Fruit fly (Drosophila melanogaster) whole organism, embryonic: ENCODE results near the gene ppk23.

Experiments used
- Aef1 ChIP-seq: fragments of 200-800 bp; sonication (Bioruptor generic); IDR thresholded peaks from 3 replicates; pipeline ENCODE4 v1.3.6; 2022; ENCODE audit warnings: missing biosample characterization, missing genetic modification characterization
- CG10366 ChIP-seq: fragments of 200-800 bp; sonication (Bioruptor generic); IDR thresholded peaks from 2 replicates; pipeline ENCODE4 v1.3.6; 2022; ENCODE audit warnings: missing biosample characterization, missing genetic modification characterization
- CG11085 ChIP-seq: fragments of 200-800 bp; sonication (Bioruptor generic); IDR thresholded peaks from 2 replicates; pipeline ENCODE4 v1.3.6; 2022; ENCODE audit warnings: missing biosample characterization, missing genetic modification characterization
- CG11398 ChIP-seq: fragments of 200-800 bp; sonication (Bioruptor generic); optimal IDR thresholded peaks from 2 replicates; lab custom pipeline; 2016; ENCODE audit warnings: missing biosample characterization, missing genetic modification characterization
- CG11504 ChIP-seq: fragments of 200-800 bp; sonication (Bioruptor generic); optimal IDR thresholded peaks from 3 replicates; lab custom pipeline; 2019; ENCODE audit warnings: missing biosample characterization, mild to moderate bottlenecking, missing genetic modification characterization, moderate library complexity
- CG11696 ChIP-seq: fragments of 200-800 bp; sonication (Bioruptor generic); IDR thresholded peaks from 2 replicates; pipeline ENCODE4 v1.3.6; 2022; ENCODE audit warnings: missing biosample characterization, missing genetic modification characterization
- CG12391 ChIP-seq: fragments of 200-800 bp; sonication (Bioruptor generic); optimal IDR thresholded peaks from 3 replicates; lab custom pipeline; 2018; ENCODE audit warnings: missing biosample characterization, mild to moderate bottlenecking, missing genetic modification characterization, moderate library complexity
- CG15073 ChIP-seq: fragments of 200-800 bp; sonication (Bioruptor generic); optimal IDR thresholded peaks from 2 replicates; lab custom pipeline; 2016; ENCODE audit warnings: missing biosample characterization, missing genetic modification characterization
- CG17186 ChIP-seq: fragments of 200-800 bp; sonication (Bioruptor generic); optimal IDR thresholded peaks from 3 replicates; lab custom pipeline; 2017; ENCODE audit warnings: missing biosample characterization, missing genetic modification reagents, missing genetic modification characterization
- CG17802 ChIP-seq: fragments of 200-800 bp; sonication (Bioruptor generic); optimal IDR thresholded peaks from 2 replicates; lab custom pipeline; 2018; ENCODE audit warnings: missing biosample characterization, mild to moderate bottlenecking, missing genetic modification characterization, moderate library complexity
- CG2712 ChIP-seq: fragments of 200-800 bp; optimal IDR thresholded peaks from 3 replicates; lab custom pipeline; 2019; ENCODE audit warnings: missing biosample characterization, mild to moderate bottlenecking, missing genetic modification characterization, moderate library complexity
- CG2875 ChIP-seq: fragments of 200-800 bp; sonication (Bioruptor generic); optimal IDR thresholded peaks from 2 replicates; lab custom pipeline; 2017; ENCODE audit warnings: missing biosample characterization, mild to moderate bottlenecking, missing genetic modification characterization, missing genetic modification reagents
- CG5953 ChIP-seq: fragments of 200-800 bp; sonication (Bioruptor generic); IDR thresholded peaks from 2 replicates; pipeline ENCODE4 v1.3.6; 2022; ENCODE audit warnings: missing biosample characterization, missing genetic modification characterization
- CG7556 ChIP-seq: fragments of 200-800 bp; sonication (Bioruptor generic); optimal IDR thresholded peaks from 2 replicates; lab custom pipeline; 2017; ENCODE audit warnings: missing biosample characterization, mild to moderate bottlenecking, missing genetic modification characterization
- CG9215 ChIP-seq: fragments of 200-800 bp; sonication (Bioruptor generic); IDR thresholded peaks from 2 replicates; pipeline ENCODE4 v1.3.6; 2022; ENCODE audit warnings: missing biosample characterization, missing genetic modification characterization
- CG9727 ChIP-seq: fragments of 200-800 bp; sonication (Bioruptor generic); optimal IDR thresholded peaks from 3 replicates; lab custom pipeline; 2017; ENCODE audit warnings: missing biosample characterization, mild to moderate bottlenecking, missing genetic modification characterization
- D ChIP-seq, 2 experiments: fragments of 200-800 bp in 1 of 2; fragments of >200 bp in 1 of 2; sonication (Bioruptor generic) in 1 of 2; optimal IDR thresholded peaks; 2 replicates in 1 of 2; 3 replicates in 1 of 2; lab custom pipeline; 2017; ENCODE audit warnings: mild to moderate bottlenecking in 1 of 2, missing biosample characterization in 1 of 2, missing genetic modification characterization in 1 of 2, missing genetic modification reagents in 1 of 2
- Ets65A ChIP-seq: fragments of 200-800 bp; sonication (Bioruptor generic); peaks from one replicate; lab custom pipeline; 2016; ENCODE audit warnings: missing biosample characterization, missing genetic modification characterization
- GATAe ChIP-seq: fragments of 200-800 bp; sonication (Bioruptor generic); conservative IDR thresholded peaks from 2 replicates; pipeline ENCODE4 v1.3.6; 2022; ENCODE audit warnings: missing biosample characterization, missing genetic modification characterization
- HLH54F ChIP-seq: fragments of 200-800 bp; sonication (Bioruptor generic); optimal IDR thresholded peaks from 3 replicates; lab custom pipeline; 2016; ENCODE audit warnings: missing biosample characterization, missing genetic modification characterization
- Med ChIP-seq: fragments of 200-800 bp; sonication (Bioruptor generic); peaks from one replicate; lab custom pipeline; 2016; ENCODE audit warnings: missing biosample characterization, missing genetic modification characterization, mild to moderate bottlenecking, inconsistent platforms, moderate library complexity
- Mes4 ChIP-seq: fragments of 200-800 bp; sonication (Bioruptor generic); optimal IDR thresholded peaks from 2 replicates; lab custom pipeline; 2016; ENCODE audit warnings: missing biosample characterization, missing genetic modification characterization
- Nf-YB ChIP-seq: fragments of 200-800 bp; sonication (Bioruptor generic); optimal IDR thresholded peaks from 3 replicates; lab custom pipeline; 2019; ENCODE audit warnings: missing biosample characterization, mild to moderate bottlenecking, missing genetic modification characterization, moderate library complexity
- Nf-YC ChIP-seq: fragments of 200-800 bp; optimal IDR thresholded peaks from 3 replicates; lab custom pipeline; 2019; ENCODE audit warnings: missing biosample characterization, mild to moderate bottlenecking, missing genetic modification characterization, moderate library complexity
- NfI ChIP-seq: fragments of 200-800 bp; sonication (Bioruptor generic); optimal IDR thresholded peaks from 3 replicates; lab custom pipeline; 2018; ENCODE audit warnings: missing biosample characterization, mild to moderate bottlenecking, missing genetic modification characterization, moderate library complexity
- Oli ChIP-seq: fragments of 200-800 bp; sonication (Bioruptor generic); optimal IDR thresholded peaks from 2 replicates; lab custom pipeline; 2018; ENCODE audit warnings: missing biosample characterization, mild to moderate bottlenecking, missing genetic modification characterization, moderate library complexity
- Usf ChIP-seq: fragments of 200-800 bp; sonication (Bioruptor generic); optimal IDR thresholded peaks from 2 replicates; lab custom pipeline; 2017; ENCODE audit warnings: missing genotype, missing biosample characterization, missing genetic modification characterization
- ash1 ChIP-seq: fragments of 200-800 bp; sonication (Bioruptor generic); optimal IDR thresholded peaks from 2 replicates; lab custom pipeline; 2018; ENCODE audit warnings: missing biosample characterization, mild to moderate bottlenecking, missing genetic modification characterization
- cg ChIP-seq: fragments of 200-800 bp; sonication (Bioruptor generic); optimal IDR thresholded peaks from 3 replicates; lab custom pipeline; 2019; ENCODE audit warnings: missing biosample characterization, mild to moderate bottlenecking, missing genetic modification characterization, moderate library complexity
- dmrt11E ChIP-seq: fragments of 200-800 bp; sonication (Bioruptor generic); optimal IDR thresholded peaks from 3 replicates; lab custom pipeline; 2018; ENCODE audit warnings: missing biosample characterization, mild to moderate bottlenecking, missing genetic modification characterization, moderate library complexity
- exex ChIP-seq: fragments of 200-800 bp; sonication (Bioruptor generic); optimal IDR thresholded peaks from 4 replicates; lab custom pipeline; 2018; ENCODE audit warnings: missing biosample characterization, mild to moderate bottlenecking, missing genetic modification characterization, moderate library complexity
- gem ChIP-seq: fragments of 200-800 bp; sonication (Bioruptor generic); optimal IDR thresholded peaks from 2 replicates; lab custom pipeline; 2019; ENCODE audit warnings: missing biosample characterization, mild to moderate bottlenecking, missing genetic modification characterization, moderate library complexity
- grn ChIP-seq: fragments of 200-800 bp; sonication (Bioruptor generic); optimal IDR thresholded peaks from 3 replicates; lab custom pipeline; 2017; ENCODE audit warnings: missing biosample characterization, missing genetic modification characterization
- jigr1 ChIP-seq: fragments of 200-800 bp; sonication (Bioruptor generic); IDR thresholded peaks from 3 replicates; pipeline ENCODE4 v1.3.6; 2022; ENCODE audit warnings: missing biosample characterization, missing genetic modification characterization
- mirr ChIP-seq: fragments of 200-800 bp; sonication (Bioruptor generic); optimal IDR thresholded peaks from 3 replicates; lab custom pipeline; 2018; ENCODE audit warnings: missing biosample characterization, mild to moderate bottlenecking, missing genetic modification characterization
- nmo ChIP-seq: fragments of 200-800 bp; sonication (Bioruptor generic); optimal IDR thresholded peaks from 2 replicates; lab custom pipeline; 2018; ENCODE audit warnings: missing biosample characterization, mild to moderate bottlenecking, missing genetic modification characterization, moderate library complexity
- pita ChIP-seq: fragments of 200-800 bp; sonication (Bioruptor generic); optimal IDR thresholded peaks from 2 replicates; lab custom pipeline; 2017; ENCODE audit warnings: missing biosample characterization, mild to moderate bottlenecking, missing genetic modification characterization
- pnt ChIP-seq: fragments of 200-800 bp; sonication (Bioruptor generic); optimal IDR thresholded peaks from 3 replicates; lab custom pipeline; 2016; ENCODE audit warnings: missing biosample characterization, missing genetic modification characterization
- pum ChIP-seq: fragments of 200-800 bp; sonication (Bioruptor generic); optimal IDR thresholded peaks from 2 replicates; lab custom pipeline; 2016; ENCODE audit warnings: missing biosample characterization, missing genetic modification characterization
- row ChIP-seq: fragments of 200-800 bp; sonication (Bioruptor generic); IDR thresholded peaks from 3 replicates; pipeline ENCODE4 v1.3.6; 2022; ENCODE audit warnings: missing biosample characterization, missing genetic modification characterization
- slp2 ChIP-seq: fragments of 200-800 bp; sonication (Bioruptor generic); optimal IDR thresholded peaks from 2 replicates; lab custom pipeline; 2016; ENCODE audit warnings: missing biosample characterization, missing genetic modification characterization
- trem ChIP-seq: fragments of 200-800 bp; optimal IDR thresholded peaks from 3 replicates; lab custom pipeline; 2019; ENCODE audit warnings: missing biosample characterization, mild to moderate bottlenecking, missing genetic modification characterization, moderate library complexity
- zen ChIP-seq: fragments of 200-800 bp; sonication (Bioruptor generic); optimal IDR thresholded peaks from 3 replicates; lab custom pipeline; 2018; ENCODE audit warnings: missing biosample characterization, mild to moderate bottlenecking, missing genetic modification characterization, moderate library complexity

Gene ppk23

DNA sequence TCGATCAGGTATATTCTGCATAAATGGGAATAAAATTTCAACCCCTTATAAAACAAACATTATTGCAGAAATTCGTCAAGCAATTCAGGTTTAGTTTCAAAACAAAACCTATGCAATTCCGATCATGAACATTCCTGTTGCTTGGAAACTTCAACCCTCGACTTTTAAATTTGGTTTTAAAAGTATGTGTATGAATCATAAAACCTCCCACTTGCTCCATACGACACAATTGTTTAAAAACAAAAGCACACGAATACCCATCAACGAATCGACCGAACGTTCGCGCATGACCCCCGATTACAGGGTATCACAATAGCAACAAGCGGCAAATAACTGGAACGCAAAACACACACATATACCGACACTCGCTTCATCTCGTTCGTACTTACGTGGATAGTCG lies 9.1 kb upstream of the ppk23 start (continued):
- peak; percentile 16; the same call in 1 of the 2 replicates for TF ChIP-seq CG10366 (GFP tag; lab: Robert Waterston, UW)
- TF ChIP-seq pita (GFP tag; lab: Kevin White, UChicago) = no peak
- peak; percentile 25 for TF ChIP-seq nmo
- TF ChIP-seq CG12391 = peak; percentile 30
- TF ChIP-seq CG7556 (GFP tag; lab: Kevin White, UChicago) = peak; percentile 3
- peak; percentile 48 for TF ChIP-seq CG11504 (tag; lab: Kevin White, UChicago)
- TF ChIP-seq, all 482 proteins: peak for 94

DNA sequence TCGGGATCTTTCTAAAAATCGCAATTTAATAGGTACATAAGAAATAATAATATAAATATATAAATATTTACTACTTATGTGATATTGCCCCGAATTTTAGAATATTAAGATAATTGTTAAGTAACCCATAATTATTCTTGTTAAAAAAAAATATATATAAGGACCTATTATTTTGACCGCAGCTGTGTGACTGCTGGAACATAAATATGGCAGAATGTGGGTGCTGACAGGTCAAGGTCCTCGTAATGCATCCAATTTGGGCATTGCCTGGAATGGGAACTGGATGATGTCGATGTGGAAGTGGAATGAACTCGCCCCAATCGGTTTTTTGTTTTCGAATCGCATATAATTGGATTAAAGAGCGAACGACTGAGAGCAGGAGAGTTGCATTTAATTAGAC lies 8.3 kb upstream of the ppk23 start:
- no peak for TF ChIP-seq Oli (tag; lab: Kevin White, UChicago)
- peak; percentile 8 for TF ChIP-seq CG2712
- no peak for TF ChIP-seq Usf (GFP tag; lab: Kevin White, UChicago)
- TF ChIP-seq CG15073 (GFP tag; lab: Kevin White, UChicago) = no peak
- no peak for TF ChIP-seq jigr1 (GFP tag; lab: Robert Waterston, UW)
- no peak for TF ChIP-seq CG11398
- no peak for TF ChIP-seq Aef1 (GFP tag; lab: Robert Waterston, UW)
- TF ChIP-seq CG9727 = no peak
- no peak for TF ChIP-seq CG2875 (GFP tag; lab: Kevin White, UChicago)
- TF ChIP-seq CG5953 = no peak
- TF ChIP-seq zen (tag; lab: Kevin White, UChicago) = no peak
- no peak for TF ChIP-seq dmrt11E (tag; lab: Kevin White, UChicago)
- TF ChIP-seq Med (GFP tag; lab: Kevin White, UChicago) = no peak
- TF ChIP-seq NfI (GFP tag; lab: Kevin White, UChicago) = no peak
- no peak for TF ChIP-seq CG12391
- TF ChIP-seq pnt (GFP tag; lab: Kevin White, UChicago) = no peak
- TF ChIP-seq D (optimal IDR thresholded peaks at IDR 0.05; lab: Kevin White, UChicago) = no peak
- no peak for TF ChIP-seq D (GFP tag; optimal IDR thresholded peaks at IDR 0.05; lab: Kevin White, UChicago)
- TF ChIP-seq CG11696 (GFP tag; lab: Robert Waterston, UW) = peak; percentile 57
- TF ChIP-seq CG17802 (tag; lab: Kevin White, UChicago) = no peak
- no peak for TF ChIP-seq Mes4 (GFP tag; lab: Kevin White, UChicago)
- no peak for TF ChIP-seq ash1 (GFP tag; lab: Kevin White, UChicago)
- TF ChIP-seq gem (tag; lab: Kevin White, UChicago) = peak; percentile 6
- TF ChIP-seq trem (tag; lab: Kevin White, UChicago) = no peak

DNA sequence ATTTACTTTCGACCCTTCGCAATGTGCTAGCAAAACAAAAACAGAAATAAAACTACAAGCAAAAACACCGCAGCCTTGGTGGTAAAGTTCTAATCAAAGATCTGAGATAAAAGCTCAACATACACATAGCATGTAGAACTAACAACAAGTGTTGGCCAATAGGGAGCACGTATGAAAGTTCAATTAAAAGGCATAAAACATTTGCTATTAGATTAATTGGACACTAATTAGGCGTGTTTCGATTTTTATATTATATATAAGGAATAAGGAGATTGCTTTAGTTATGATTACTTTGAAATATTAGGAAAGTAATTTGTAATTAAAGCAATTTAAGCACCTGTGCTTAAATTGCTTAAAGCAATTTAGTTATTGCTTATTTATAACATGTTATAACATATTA lies 7.6 kb upstream of the ppk23 start:
- TF ChIP-seq pum (GFP tag; lab: Kevin White, UChicago) (no peak), slp2 (no peak), CG9215 (GFP tag; lab: Robert Waterston, UW) (no peak), grn (GFP tag; lab: Kevin White, UChicago) (peak; percentile 28), exex (tag; lab: Kevin White, UChicago) (peak; percentile 80), cg (GFP tag; lab: Kevin White, UChicago) (no peak), row (GFP tag; lab: Robert Waterston, UW) (peak; percentile 21; the same call in 1 of the 3 replicates), HLH54F (GFP tag; lab: Kevin White, UChicago) (no peak), CG11085 (GFP tag; lab: Robert Waterston, UW) (no peak), CG17186 (GFP tag; lab: Kevin White, UChicago) (no peak), GATAe (no peak), Ets65A (no peak), Nf-YB (peak; percentile 60), mirr (GFP tag; lab: Kevin White, UChicago) (no peak), Nf-YC (tag; lab: Kevin White, UChicago) (peak; percentile 49)
